Fruit fly (Drosophila melanogaster): Measurements from ENCODE around the gene chas.

Gene chas

DNA sequence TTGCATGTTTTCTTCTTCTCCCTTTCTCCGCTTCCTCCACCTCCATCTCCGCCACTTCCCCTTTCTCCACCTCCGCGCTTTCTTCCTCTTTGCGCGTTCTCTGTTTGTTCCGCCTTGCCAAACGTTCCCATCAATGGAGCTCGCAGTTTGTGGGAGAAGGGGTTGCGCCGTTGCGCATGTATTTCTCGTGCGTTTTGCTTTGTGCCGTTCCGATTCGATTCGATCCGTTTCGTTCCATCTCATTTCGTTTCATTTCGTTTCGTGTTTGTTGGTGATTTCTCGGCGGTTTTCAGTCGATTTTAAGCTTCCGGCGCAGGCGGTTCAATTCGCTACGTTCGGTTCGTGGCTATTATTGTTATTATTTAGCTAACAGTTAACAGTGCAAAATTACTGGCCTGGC is 24.4 kb upstream of the chas start (continued):
- TF ChIP-seq CG7963 (GFP tag; IDR thresholded peaks at IDR 0.05; ENCODE audit: partially characterized antibody) (0 out of 3 replicates have a peak, but pooled peaks have one; percentile 21), Eip74EF (GFP tag; optimal IDR thresholded peaks at IDR 0.05) (peak in 1 of 2 experiments; percentile 21), sr (GFP tag; IDR thresholded peaks at IDR 0.05) (peak; percentile 53; the same call in 1 of the 3 replicates), Hr51 (GFP tag; optimal IDR thresholded peaks at IDR 0.05) (no peak), Bgb (GFP tag; IDR thresholded peaks at IDR 0.05; ENCODE audit: partially characterized antibody) (peak; percentile 27; the same call in 1 of the 2 replicates), CG7987 (GFP tag; optimal IDR thresholded peaks at IDR 0.05) (peak; percentile 22), CG7839 (tag; optimal IDR thresholded peaks at IDR 0.05) (peak; percentile 19), CG17328 (GFP tag; IDR thresholded peaks at IDR 0.05) (peak; percentile 18; the same call in 1 of the 2 replicates), Jarid2 (GFP tag; optimal IDR thresholded peaks at IDR 0.05) (peak; percentile 73), CG13624 (GFP tag; optimal IDR thresholded peaks at IDR 0.05) (peak; percentile 11), oc (tag; optimal IDR thresholded peaks at IDR 0.05) (peak; percentile 10), CG18262 (tag; optimal IDR thresholded peaks at IDR 0.05) (no peak), NC2β (GFP tag; optimal IDR thresholded peaks at IDR 0.05) (no peak), gcm (GFP tag; optimal IDR thresholded peaks at IDR 0.05) (peak; percentile 1), ken (GFP tag; IDR thresholded peaks at IDR 0.05) (no peak), CG13287 (GFP tag; IDR thresholded peaks at IDR 0.05; ENCODE audit: partially characterized antibody) (peak; percentile 34; the same call in 1 of the 2 replicates), amos (GFP tag; IDR thresholded peaks at IDR 0.05; ENCODE audit: partially characterized antibody) (peak; percentile 16; the same call in 1 of the 2 replicates), chinmo (GFP tag; IDR thresholded peaks at IDR 0.05; ENCODE audit: partially characterized antibody) (peak; percentile 56; the same call in 1 of the 4 replicates), Rfx (GFP tag; IDR thresholded peaks at IDR 0.05) (0 out of 2 replicates have a peak, but pooled peaks have one; percentile 21), rib (GFP tag; IDR thresholded peaks at IDR 0.05) (peak; percentile 51; the same call in 1 of the 2 replicates)

DNA sequence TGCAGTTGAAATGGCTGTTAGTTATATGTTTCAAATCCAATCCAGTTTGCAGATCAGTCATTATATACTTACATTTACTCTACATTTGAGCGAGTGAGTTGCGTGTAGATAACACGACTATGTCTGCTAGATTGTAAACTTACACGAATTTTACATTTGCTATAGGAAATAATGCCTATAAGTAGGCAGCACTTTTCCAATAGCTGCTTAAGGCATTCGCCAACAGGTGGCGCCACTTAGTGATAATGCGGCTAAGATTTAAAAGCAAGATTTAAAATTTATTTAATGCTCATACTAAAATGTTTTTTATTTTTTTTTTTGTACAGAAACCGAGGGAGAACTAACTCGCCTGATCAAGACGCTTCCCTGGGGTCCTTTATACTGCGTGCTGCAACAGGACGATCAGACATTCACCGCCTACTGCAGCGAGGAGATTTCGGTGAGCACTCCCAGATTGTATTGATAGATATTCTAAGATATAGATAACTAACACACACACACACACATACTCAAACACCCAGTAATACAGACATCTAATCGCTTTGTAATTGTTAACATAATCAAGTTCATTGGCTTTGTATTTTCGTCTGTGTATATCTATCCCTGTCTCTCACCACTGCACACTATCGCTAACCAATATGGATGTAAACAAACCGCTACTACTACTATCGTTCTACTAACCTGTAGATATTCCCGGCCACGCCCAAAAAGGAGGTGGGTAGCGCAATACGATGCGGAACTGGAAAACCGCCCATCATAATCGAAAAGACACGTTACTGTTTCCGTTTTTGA is 21.9 kb upstream of the chas start:
- no peak for TF ChIP-seq CG2712 (tag; optimal IDR thresholded peaks at IDR 0.05)
- TF ChIP-seq cwo (GFP tag; optimal IDR thresholded peaks at IDR 0.05), result no peak
- TF ChIP-seq Hey (tag; optimal IDR thresholded peaks at IDR 0.05), result no peak
- TF ChIP-seq Hand (GFP tag; optimal IDR thresholded peaks at IDR 0.05), result no peak
- no peak for TF ChIP-seq Ada2b (GFP tag; IDR thresholded peaks at IDR 0.05)
- TF ChIP-seq CG14860 (GFP tag; IDR thresholded peaks at IDR 0.05; ENCODE audit: partially characterized antibody), result peak; percentile 43; the same call in 1 of the 3 replicates
- TF ChIP-seq Eip74EF (GFP tag; optimal IDR thresholded peaks at IDR 0.05), result no peak
- TF ChIP-seq CG13424 (tag; optimal IDR thresholded peaks at IDR 0.05), result no peak
- peak; percentile 81 for TF ChIP-seq CG42726 (GFP tag; IDR thresholded peaks at IDR 0.05; ENCODE audit: partially characterized antibody)
- TF ChIP-seq CG6765 (GFP tag; optimal IDR thresholded peaks at IDR 0.05), result no peak
- peak; percentile 10 for TF ChIP-seq Lhr (GFP tag; optimal IDR thresholded peaks at IDR 0.05)
- no peak for TF ChIP-seq gfzf (GFP tag; optimal IDR thresholded peaks at IDR 0.05)
- peak; percentile 69 for TF ChIP-seq cg (GFP tag; optimal IDR thresholded peaks at IDR 0.05)
- TF ChIP-seq ro (GFP tag; IDR thresholded peaks at IDR 0.05), result no peak
- peak; percentile 68 for TF ChIP-seq CG10979 (tag; optimal IDR thresholded peaks at IDR 0.05)
- TF ChIP-seq CG1832 (GFP tag; optimal IDR thresholded peaks at IDR 0.05), result no peak
- TF ChIP-seq CG16813 (GFP tag; IDR thresholded peaks at IDR 0.05; ENCODE audit: partially characterized antibody), result peak; percentile 74
- TF ChIP-seq CG15514 (GFP tag; optimal IDR thresholded peaks at IDR 0.05), result peak; percentile 25
- peak; percentile 43; the same call in 1 of the 2 replicates for TF ChIP-seq CG13287 (GFP tag; IDR thresholded peaks at IDR 0.05; ENCODE audit: partially characterized antibody)
- TF ChIP-seq tup (GFP tag; optimal IDR thresholded peaks at IDR 0.05), result no peak
- TF ChIP-seq CG33213 (GFP tag; optimal IDR thresholded peaks at IDR 0.05), result peak; percentile 17
- no peak for TF ChIP-seq ash1 (GFP tag; optimal IDR thresholded peaks at IDR 0.05)
- no peak for TF ChIP-seq ERR (GFP tag; optimal IDR thresholded peaks at IDR 0.05)
- 0 out of 2 replicates have a peak, but pooled peaks have one; percentile 18 for TF ChIP-seq Ptx1 (GFP tag; IDR thresholded peaks at IDR 0.05)
- peak; percentile 4 for TF ChIP-seq CG14965 (GFP tag; optimal IDR thresholded peaks at IDR 0.05; ENCODE audit: borderline replicate concordance)
- TF ChIP-seq CG6272 (GFP tag; IDR thresholded peaks at IDR 0.05), result 0 out of 2 replicates have a peak, but pooled peaks have one; percentile 24
- no peak for TF ChIP-seq otp (GFP tag; IDR thresholded peaks at IDR 0.05)

All from whole organism, embryonic.